Fruit fly (Drosophila melanogaster): ENCODE data around the gene CG6138.

dm6 chr2L:10565674-10566073 lies 1.4 kb upstream of the CG6138 start:
- TF ChIP-seq usp (GFP tag; optimal IDR thresholded peaks at IDR 0.05) (no peak), Abd-B (GFP tag; optimal IDR thresholded peaks at IDR 0.05) (no peak)

Measured in whole organism, wandering third instar larva.